Worm (Caenorhabditis elegans) whole organism, late embryonic: ENCODE measurements around the gene Y54G11A.19.

Experiments
- C08G9.2 ChIP-seq: sonication (generic microtip); optimal IDR thresholded peaks from 2 replicates; lab custom pipeline; 2016; ENCODE audit warnings: mild to moderate bottlenecking, missing genetic modification characterization, moderate library complexity, missing compliant biosample characterization
- C38D4.7 ChIP-seq: fragments of 200-800 bp; sonication (Bioruptor generic); optimal IDR thresholded peaks from 2 replicates; lab custom pipeline; 2018; ENCODE audit warnings: mild to moderate bottlenecking, missing genetic modification characterization, moderate library complexity, missing compliant biosample characterization
- F13H6.1 ChIP-seq: sonication (generic microtip); optimal IDR thresholded peaks from 2 replicates; lab custom pipeline; 2016; ENCODE audit warnings: missing genetic modification characterization, missing compliant biosample characterization
- K02D7.2 ChIP-seq: sonication (generic microtip); optimal IDR thresholded peaks from 2 replicates; lab custom pipeline; 2017; ENCODE audit warnings: mild to moderate bottlenecking, missing genetic modification characterization, missing compliant biosample characterization
- K09A11.1 ChIP-seq: sonication (generic microtip); optimal IDR thresholded peaks from 2 replicates; lab custom pipeline; 2017; ENCODE audit warnings: antibody characterized with exemption, mild to moderate bottlenecking, missing genetic modification characterization, missing compliant biosample characterization; ENCODE audit not compliant: insufficient read depth
- ahr-1 ChIP-seq: sonication (generic microtip); optimal IDR thresholded peaks from 2 replicates; lab custom pipeline; 2016; ENCODE audit warnings: missing genetic modification characterization, missing compliant biosample characterization
- ceh-19 ChIP-seq: fragments of 200-800 bp; sonication (Bioruptor generic); optimal IDR thresholded peaks from 2 replicates; lab custom pipeline; 2018; ENCODE audit warnings: mild to moderate bottlenecking, missing genetic modification characterization, missing compliant biosample characterization
- ceh-22 ChIP-seq: sonication (generic microtip); optimal IDR thresholded peaks from 2 replicates; lab custom pipeline; 2017; ENCODE audit warnings: missing biosample characterization, missing genetic modification characterization
- ceh-24 ChIP-seq: sonication (generic microtip); optimal IDR thresholded peaks from 2 replicates; lab custom pipeline; 2016; ENCODE audit warnings: mild to moderate bottlenecking, missing genetic modification characterization, missing compliant biosample characterization
- ceh-45 ChIP-seq: fragments of 200-800 bp; sonication (Bioruptor generic); IDR thresholded peaks from 2 replicates; pipeline ENCODE4 v1.3.6; 2022; ENCODE audit warnings: missing genetic modification reagents, missing genetic modification characterization, missing compliant biosample characterization
- ceh-48 ChIP-seq: sonication (generic microtip); optimal IDR thresholded peaks from 2 replicates; lab custom pipeline; 2016; ENCODE audit warnings: missing genetic modification characterization, inconsistent platforms, missing compliant biosample characterization
- ceh-9 ChIP-seq: sonication (generic microtip); optimal IDR thresholded peaks from 2 replicates; lab custom pipeline; 2016; ENCODE audit warnings: mild to moderate bottlenecking, missing genetic modification characterization, inconsistent platforms, missing compliant biosample characterization
- elt-2 ChIP-seq: sonication (generic microtip); optimal IDR thresholded peaks from 2 replicates; lab custom pipeline; 2016; ENCODE audit warnings: missing genetic modification reagents, missing genetic modification characterization, missing compliant biosample characterization
- ets-4 ChIP-seq: sonication (generic microtip); optimal IDR thresholded peaks from 2 replicates; lab custom pipeline; 2016; ENCODE audit warnings: missing genetic modification characterization, missing compliant biosample characterization
- gmeb-2 ChIP-seq: sonication (generic microtip); optimal IDR thresholded peaks from 2 replicates; lab custom pipeline; 2016; ENCODE audit warnings: missing genetic modification characterization, inconsistent platforms, missing compliant biosample characterization
- hlh-30 ChIP-seq: sonication (generic microtip); optimal IDR thresholded peaks from 2 replicates; lab custom pipeline; 2017; ENCODE audit warnings: antibody characterized with exemption, missing genetic modification characterization, missing compliant biosample characterization; ENCODE audit not compliant: insufficient read depth
- hlh-6 ChIP-seq: sonication (generic microtip); optimal IDR thresholded peaks from 2 replicates; lab custom pipeline; 2016; ENCODE audit warnings: missing genotype, missing genetic modification characterization, missing compliant biosample characterization
- hlh-8 ChIP-seq: sonication (generic microtip); optimal IDR thresholded peaks from 2 replicates; lab custom pipeline; 2016; ENCODE audit warnings: missing genotype, missing genetic modification characterization, missing compliant biosample characterization
- lim-6 ChIP-seq: sonication (generic microtip); optimal IDR thresholded peaks from 2 replicates; lab custom pipeline; 2016; ENCODE audit warnings: missing genetic modification characterization, missing compliant biosample characterization
- madf-2 ChIP-seq: sonication (generic microtip); optimal IDR thresholded peaks from 2 replicates; lab custom pipeline; 2017; ENCODE audit warnings: missing genetic modification characterization, missing compliant biosample characterization
- nfya-1 ChIP-seq: sonication (generic microtip); optimal IDR thresholded peaks from 2 replicates; lab custom pipeline; 2017; ENCODE audit warnings: missing genetic modification characterization, mild to moderate bottlenecking, missing compliant biosample characterization, antibody characterized with exemption, moderate library complexity
- nhr-232 ChIP-seq: sonication (generic microtip); optimal IDR thresholded peaks from 2 replicates; lab custom pipeline; 2016; ENCODE audit warnings: missing genetic modification characterization, missing compliant biosample characterization
- odd-2 ChIP-seq: sonication (generic microtip); optimal IDR thresholded peaks from 2 replicates; lab custom pipeline; 2017; ENCODE audit warnings: antibody characterized with exemption, mild to moderate bottlenecking, missing genetic modification characterization, missing compliant biosample characterization
- pat-9 ChIP-seq: fragments of 200-800 bp; sonication (Bioruptor generic); optimal IDR thresholded peaks from 2 replicates; lab custom pipeline; 2018; ENCODE audit warnings: mild to moderate bottlenecking, missing genetic modification characterization, moderate library complexity, missing compliant biosample characterization
- rnt-1 ChIP-seq: sonication (generic microtip); optimal IDR thresholded peaks from 2 replicates; lab custom pipeline; 2016; ENCODE audit warnings: missing genetic modification characterization, missing compliant biosample characterization
- sdc-2 ChIP-seq: sonication (generic microtip); optimal IDR thresholded peaks from 2 replicates; lab custom pipeline; 2016; ENCODE audit warnings: missing genotype, missing genetic modification characterization, missing compliant biosample characterization
- sox-4 ChIP-seq: sonication (generic microtip); optimal IDR thresholded peaks from 2 replicates; lab custom pipeline; 2017; ENCODE audit warnings: mild to moderate bottlenecking, missing genetic modification characterization, inconsistent platforms, missing compliant biosample characterization
- tbx-7 ChIP-seq: sonication (generic microtip); optimal IDR thresholded peaks from 2 replicates; lab custom pipeline; 2016; ENCODE audit warnings: missing genotype, missing genetic modification characterization, missing compliant biosample characterization
- ttx-3 ChIP-seq: sonication (generic microtip); optimal IDR thresholded peaks from 2 replicates; lab custom pipeline; 2016; ENCODE audit warnings: missing genetic modification reagents, missing genetic modification characterization, missing compliant biosample characterization
- unc-3 ChIP-seq, 2 experiments: fragments of 200-800 bp in 1 of 2; sonication (Bioruptor generic) in 1 of 2; sonication (generic microtip) in 1 of 2; conservative IDR thresholded peaks in 1 of 2; optimal IDR thresholded peaks in 1 of 2; 2 replicates each; pipeline versions ENCODE4 v1.3.6 to Lab custom; 2016 to 2022; ENCODE audit warnings: missing compliant biosample characterization in 2 of 2, missing genetic modification characterization in 2 of 2, missing genetic modification reagents in 1 of 2
- unc-42 ChIP-seq: sonication (generic microtip); optimal IDR thresholded peaks from 2 replicates; lab custom pipeline; 2016; ENCODE audit warnings: missing genotype, missing genetic modification characterization, missing compliant biosample characterization
- zip-5 ChIP-seq: sonication (generic microtip); optimal IDR thresholded peaks from 2 replicates; lab custom pipeline; 2016; ENCODE audit warnings: missing genetic modification characterization, missing compliant biosample characterization
- ztf-16 ChIP-seq: sonication (generic microtip); optimal IDR thresholded peaks from 2 replicates; lab custom pipeline; 2017; ENCODE audit warnings: missing genetic modification characterization, missing compliant biosample characterization

Gene Y54G11A.19

DNA sequence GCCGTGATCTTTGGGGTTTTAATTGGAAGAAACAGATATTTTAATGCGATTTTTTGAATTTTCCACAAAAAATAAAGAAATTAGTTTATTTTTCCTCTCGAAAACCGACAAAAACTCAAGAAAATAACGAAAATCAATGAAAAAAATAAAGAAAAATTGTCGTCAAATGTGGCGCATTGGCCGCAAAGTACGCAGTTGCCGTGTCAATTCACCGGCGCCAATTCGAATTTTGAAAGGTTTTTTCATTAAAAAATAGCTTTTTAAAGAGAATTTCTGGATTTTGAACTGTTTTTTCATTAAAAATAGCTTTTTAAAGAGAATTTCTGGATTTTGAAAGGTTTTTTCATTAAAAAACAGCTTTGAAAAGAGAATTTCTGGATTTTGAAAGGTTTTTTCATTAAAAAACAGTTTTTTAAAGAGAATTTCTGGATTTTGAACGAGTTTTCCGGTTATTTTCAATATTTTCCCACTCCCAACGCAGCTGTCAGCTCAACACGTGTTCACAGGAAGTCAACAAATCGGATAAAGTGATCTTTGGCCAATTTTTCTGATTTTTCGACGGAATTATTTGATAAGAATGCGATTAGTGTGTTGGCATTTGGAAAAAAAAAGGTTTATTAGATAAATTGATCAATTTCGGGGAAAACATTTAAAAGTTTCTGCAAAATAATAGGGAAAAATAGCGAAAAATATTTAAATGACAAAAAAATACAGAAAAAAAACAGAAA, 22.1 kb downstream of the Y54G11A.19 start:
- TF ChIP-seq madf-2 (tag; lab: Kevin White, UChicago) (no peak), nhr-232 (tag; lab: Kevin White, UChicago) (no peak), ceh-24 (no peak), sdc-2 (tag; lab: Kevin White, UChicago) (no peak), ceh-45 (GFP tag; lab: Robert Waterston, UW) (no peak), K09A11.1 (no peak), ahr-1 (tag; lab: Kevin White, UChicago) (no peak), unc-3 (GFP tag; conservative IDR thresholded peaks at IDR 0.05; lab: Robert Waterston, UW) (no peak), unc-3 (tag; optimal IDR thresholded peaks at IDR 0.05; lab: Kevin White, UChicago) (no peak)

DNA sequence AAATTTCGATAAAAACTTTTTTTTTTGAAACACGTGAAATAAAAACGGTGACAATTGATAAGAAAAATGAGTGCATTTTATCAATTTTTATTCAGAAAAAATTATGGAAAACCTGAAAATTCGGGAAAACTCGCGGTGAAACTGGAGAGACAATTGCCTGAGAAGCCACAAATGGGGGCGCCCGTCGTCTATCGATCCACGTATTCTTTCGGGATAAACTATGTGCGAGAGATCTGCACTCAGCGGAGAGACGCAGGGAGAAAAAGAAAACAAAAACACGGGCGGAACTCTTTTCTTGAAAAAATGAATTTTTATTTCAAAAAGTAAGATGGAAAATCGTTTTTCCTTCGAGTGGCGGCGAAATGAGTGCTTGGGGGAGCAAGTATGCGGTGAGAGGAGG, 22.8 kb downstream of the Y54G11A.19 start, which contains the start of gene men-1:
men-1 (minus strand) TSS at position 242 of the 400 bp plus-strand sequence.
- TF ChIP-seq ceh-48 (tag; lab: Kevin White, UChicago) (peak; percentile 35), unc-3 (GFP tag; conservative IDR thresholded peaks at IDR 0.05; lab: Robert Waterston, UW) (no peak), unc-3 (tag; optimal IDR thresholded peaks at IDR 0.05; lab: Kevin White, UChicago) (no peak), C08G9.2 (tag; lab: Kevin White, UChicago) (no peak)

DNA sequence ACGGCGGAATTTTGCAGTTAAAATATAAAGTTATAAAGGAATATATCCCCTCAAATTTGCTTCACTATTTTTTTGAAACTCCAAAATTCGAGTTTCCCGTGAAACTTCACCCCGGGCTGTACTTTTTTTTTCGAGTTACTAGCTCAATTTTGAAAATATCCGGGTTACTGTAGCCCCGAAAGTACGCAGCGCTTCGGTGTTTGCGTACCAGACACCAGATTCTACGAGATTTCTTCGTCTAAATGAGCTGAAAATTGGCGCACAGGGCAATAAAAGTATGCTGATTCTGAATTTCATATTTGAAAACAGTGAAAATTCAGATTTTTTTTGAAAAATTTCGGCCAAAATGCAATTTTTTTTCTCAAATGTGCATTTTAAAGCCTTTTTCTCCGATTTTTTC, 25.7 kb downstream of the Y54G11A.19 start:
- no peak for TF ChIP-seq nfya-1 (tag; lab: Kevin White, UChicago)
- TF ChIP-seq C38D4.7 (GFP tag; lab: Kevin White, UChicago): no peak
- no peak for TF ChIP-seq K02D7.2 (tag; lab: Kevin White, UChicago)
- TF ChIP-seq F13H6.1 (tag; lab: Kevin White, UChicago): no peak
- no peak for TF ChIP-seq rnt-1
- TF ChIP-seq ceh-9: no peak
- no peak for TF ChIP-seq ceh-45 (GFP tag; lab: Robert Waterston, UW)
- no peak for TF ChIP-seq pat-9 (tag; lab: Kevin White, UChicago)
- TF ChIP-seq ttx-3 (tag; lab: Kevin White, UChicago): no peak
- no peak for TF ChIP-seq hlh-6 (tag; lab: Kevin White, UChicago)

DNA sequence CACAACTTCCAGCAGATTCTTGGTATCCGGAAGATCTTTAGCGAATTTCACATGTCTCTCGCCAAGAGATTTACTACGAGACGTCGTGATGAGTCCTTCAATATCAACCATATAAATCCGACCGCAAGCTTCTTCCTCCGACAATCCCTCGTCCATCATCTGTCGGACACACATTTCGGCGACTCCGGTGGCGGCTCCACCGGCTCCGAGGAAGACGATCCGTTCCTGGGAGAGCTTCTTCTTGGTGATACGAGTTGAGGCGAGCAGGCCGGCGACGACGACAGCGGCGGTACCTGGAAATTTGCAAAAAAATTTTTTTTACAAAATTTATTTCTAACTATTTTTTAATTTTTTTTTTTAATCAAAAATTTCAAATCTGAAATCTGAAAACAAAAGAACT, 26.6 kb downstream of the Y54G11A.19 start:
- TF ChIP-seq ztf-16 (tag; lab: Kevin White, UChicago) (no peak), gmeb-2 (no peak), elt-2 (no peak), unc-42 (tag; lab: Kevin White, UChicago) (no peak), ets-4 (tag; lab: Kevin White, UChicago) (no peak), F13H6.1 (tag; lab: Kevin White, UChicago) (no peak), nhr-232 (tag; lab: Kevin White, UChicago) (no peak), sox-4 (tag; lab: Kevin White, UChicago) (no peak), rnt-1 (no peak), ceh-19 (GFP tag; lab: Kevin White, UChicago) (no peak), pat-9 (tag; lab: Kevin White, UChicago) (no peak), madf-2 (tag; lab: Kevin White, UChicago) (no peak), ceh-9 (no peak), hlh-8 (tag; lab: Kevin White, UChicago) (no peak)
- TF ChIP-seq, all 69 proteins: peak for 0

DNA sequence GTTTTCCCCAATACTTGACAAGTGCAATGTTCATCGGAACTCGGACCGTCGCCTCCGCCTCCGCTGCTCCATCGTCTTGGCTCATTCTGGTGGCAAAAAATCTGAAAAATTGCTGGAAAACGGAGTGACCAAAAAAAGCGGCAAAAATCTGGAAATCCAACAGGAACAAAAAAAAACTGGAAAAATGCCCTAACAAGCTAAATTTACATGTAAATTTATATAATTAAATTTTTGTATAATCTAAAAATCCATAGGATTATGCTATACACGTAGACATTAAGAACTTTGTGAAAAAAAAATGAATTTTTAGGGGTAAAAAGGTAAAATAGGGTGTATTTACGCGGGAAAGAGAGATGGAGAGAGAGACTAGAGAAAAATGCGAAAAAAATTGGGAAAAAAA, 30.5 kb downstream of the Y54G11A.19 start, which contains the start of gene Y48B6A.13:
Y48B6A.13 (minus strand) TSS at position 101 of the 400 bp plus-strand sequence.
- TF ChIP-seq elt-2: no peak
- TF ChIP-seq nhr-232 (tag; lab: Kevin White, UChicago): no peak
- TF ChIP-seq ets-4 (tag; lab: Kevin White, UChicago): no peak
- no peak for TF ChIP-seq hlh-30 (tag; lab: Kevin White, UChicago)
- TF ChIP-seq ceh-24: no peak
- no peak for TF ChIP-seq ceh-22
- no peak for TF ChIP-seq lim-6 (tag; lab: Kevin White, UChicago)
- no peak for TF ChIP-seq odd-2 (tag; lab: Kevin White, UChicago)
- no peak for TF ChIP-seq pat-9 (tag; lab: Kevin White, UChicago)
- no peak for TF ChIP-seq tbx-7
- TF ChIP-seq ceh-48 (tag; lab: Kevin White, UChicago): no peak
- TF ChIP-seq unc-3 (GFP tag; conservative IDR thresholded peaks at IDR 0.05; lab: Robert Waterston, UW): no peak
- no peak for TF ChIP-seq unc-3 (tag; optimal IDR thresholded peaks at IDR 0.05; lab: Kevin White, UChicago)
- TF ChIP-seq zip-5: no peak
